Fruit fly (Drosophila melanogaster) whole organism, prepupa: ENCODE data around the gene Set8.

ENCODE experiments used
- Blimp-1 ChIP-seq: fragments of 200-800 bp; sonication (Bioruptor generic); optimal IDR thresholded peaks from 3 replicates; lab custom pipeline; 2017; ENCODE audit warnings: missing biosample characterization, missing genetic modification characterization, mild to moderate bottlenecking, moderate library complexity, missing genetic modification reagents
- CG10631 ChIP-seq: fragments of 200-800 bp; sonication (Bioruptor generic); optimal IDR thresholded peaks from 2 replicates; lab custom pipeline; 2016; ENCODE audit warnings: missing biosample characterization, missing genetic modification characterization
- CG10669 ChIP-seq: fragments of 200-800 bp; sonication (Bioruptor generic); optimal IDR thresholded peaks from 3 replicates; lab custom pipeline; 2018; ENCODE audit warnings: missing biosample characterization, mild to moderate bottlenecking, missing genetic modification characterization, moderate library complexity
- CG11294 ChIP-seq: fragments of 200-800 bp; sonication (Bioruptor generic); IDR thresholded peaks from 2 replicates; pipeline ENCODE4 v1.3.6; 2022; ENCODE audit warnings: missing biosample characterization, missing genetic modification characterization
- CG11902 ChIP-seq: fragments of 200-800 bp; sonication (Bioruptor generic); optimal IDR thresholded peaks from 3 replicates; lab custom pipeline; 2016; ENCODE audit warnings: missing biosample characterization, missing genetic modification characterization
- CG15336 ChIP-seq: fragments of 200-800 bp; sonication (Bioruptor generic); IDR thresholded peaks from 2 replicates; pipeline ENCODE4 v1.3.6; 2022; ENCODE audit warnings: missing biosample characterization, missing genetic modification characterization
- CG31627 ChIP-seq: fragments of 200-800 bp; sonication (Bioruptor generic); optimal IDR thresholded peaks from 3 replicates; lab custom pipeline; 2016; ENCODE audit warnings: missing biosample characterization, missing genetic modification characterization
- CG32006 ChIP-seq: fragments of 200-800 bp; sonication (Bioruptor generic); optimal IDR thresholded peaks from 3 replicates; lab custom pipeline; 2017; ENCODE audit warnings: missing biosample characterization, mild to moderate bottlenecking, missing genetic modification characterization
- CG34406 ChIP-seq: fragments of 200-800 bp; sonication (Bioruptor generic); optimal IDR thresholded peaks from 3 replicates; lab custom pipeline; 2016; ENCODE audit warnings: missing biosample characterization, missing genetic modification characterization
- CG3919 ChIP-seq: fragments of 200-800 bp; sonication (Bioruptor generic); optimal IDR thresholded peaks from 3 replicates; lab custom pipeline; 2016; ENCODE audit warnings: missing biosample characterization, missing genetic modification characterization
- CG4318 ChIP-seq: fragments of 200-800 bp; sonication (Bioruptor generic); optimal IDR thresholded peaks from 3 replicates; lab custom pipeline; 2017; ENCODE audit warnings: missing biosample characterization, mild to moderate bottlenecking, missing genetic modification characterization
- CG6163 ChIP-seq: fragments of 200-800 bp; sonication (Bioruptor generic); IDR thresholded peaks from 3 replicates; pipeline ENCODE4 v1.3.6; 2022; ENCODE audit warnings: missing biosample characterization, missing genetic modification characterization
- CG6276 ChIP-seq: fragments of 200-800 bp; sonication (Bioruptor generic); optimal IDR thresholded peaks from 2 replicates; lab custom pipeline; 2017; ENCODE audit warnings: missing biosample characterization, mild to moderate bottlenecking, missing genetic modification characterization
- CG6792 ChIP-seq: fragments of 200-800 bp; sonication (Bioruptor generic); optimal IDR thresholded peaks from 3 replicates; lab custom pipeline; 2016; ENCODE audit warnings: missing biosample characterization, missing genetic modification characterization
- CG6808 ChIP-seq: fragments of 200-800 bp; sonication (Bioruptor generic); optimal IDR thresholded peaks from 3 replicates; lab custom pipeline; 2017; ENCODE audit warnings: missing biosample characterization, missing genetic modification characterization, mild to moderate bottlenecking, moderate library complexity, missing genetic modification reagents
- CG6854 ChIP-seq: fragments of 200-800 bp; sonication (Bioruptor generic); optimal IDR thresholded peaks from 2 replicates; lab custom pipeline; 2017; ENCODE audit warnings: missing biosample characterization, mild to moderate bottlenecking, missing genetic modification characterization
- CG7368 ChIP-seq: fragments of 200-800 bp; sonication (Bioruptor generic); optimal IDR thresholded peaks from 3 replicates; lab custom pipeline; 2016; ENCODE audit warnings: missing biosample characterization, missing genetic modification characterization
- CG8119 ChIP-seq: fragments of 200-800 bp; sonication (Bioruptor generic); IDR thresholded peaks from 3 replicates; pipeline ENCODE4 v1.3.6; 2022; ENCODE audit warnings: missing biosample characterization, missing genetic modification characterization
- CG8319 ChIP-seq: fragments of 200-800 bp; sonication (Bioruptor generic); optimal IDR thresholded peaks from 3 replicates; lab custom pipeline; 2016; ENCODE audit warnings: missing biosample characterization, missing genetic modification characterization
- CG9139 ChIP-seq: fragments of 200-800 bp; sonication (Bioruptor generic); optimal IDR thresholded peaks from 3 replicates; lab custom pipeline; 2017; ENCODE audit warnings: missing biosample characterization, mild to moderate bottlenecking, missing genetic modification characterization
- Eip75B ChIP-seq: fragments of 200-800 bp; sonication (Bioruptor generic); optimal IDR thresholded peaks from 3 replicates; lab custom pipeline; 2016; ENCODE audit warnings: missing biosample characterization, missing genetic modification characterization
- Eip78C ChIP-seq: fragments of 200-800 bp; sonication (Bioruptor generic); peaks from one replicate; lab custom pipeline; 2016; ENCODE audit warnings: missing biosample characterization, missing genetic modification characterization
- Eip93F ChIP-seq: fragments of 200-800 bp; sonication (Bioruptor generic); optimal IDR thresholded peaks from 2 replicates; lab custom pipeline; 2016; ENCODE audit warnings: missing biosample characterization, mild to moderate bottlenecking, missing genetic modification characterization
- Hr38 ChIP-seq: sonication (Bioruptor generic); optimal IDR thresholded peaks from 2 replicates; lab custom pipeline; 2016; ENCODE audit warnings: missing biosample characterization, missing genetic modification characterization
- Hr39 ChIP-seq: fragments of 200-800 bp; sonication (Bioruptor generic); optimal IDR thresholded peaks from 2 replicates; lab custom pipeline; 2016; ENCODE audit warnings: missing biosample characterization, missing genetic modification characterization
- Lpt ChIP-seq: fragments of 200-800 bp; sonication (Bioruptor generic); optimal IDR thresholded peaks from 3 replicates; lab custom pipeline; 2016; ENCODE audit warnings: missing biosample characterization, missing genetic modification characterization
- Met ChIP-seq: fragments of 200-800 bp; sonication (Bioruptor generic); optimal IDR thresholded peaks from 3 replicates; lab custom pipeline; 2016; ENCODE audit warnings: missing biosample characterization, missing genetic modification characterization
- OdsH ChIP-seq: fragments of 200-800 bp; sonication (Bioruptor generic); optimal IDR thresholded peaks from 3 replicates; lab custom pipeline; 2016; ENCODE audit warnings: missing biosample characterization, missing genetic modification characterization
- Smox ChIP-seq: fragments of 200-800 bp; sonication (Bioruptor generic); optimal IDR thresholded peaks from 3 replicates; lab custom pipeline; 2016; ENCODE audit warnings: missing biosample characterization, missing genetic modification characterization
- Sox14 ChIP-seq: fragments of 200-800 bp; sonication (Bioruptor generic); optimal IDR thresholded peaks from 3 replicates; lab custom pipeline; 2016; ENCODE audit warnings: missing biosample characterization, missing genetic modification characterization
- Sox15 ChIP-seq: fragments of 200-800 bp; sonication (Bioruptor generic); optimal IDR thresholded peaks from 3 replicates; lab custom pipeline; 2016; ENCODE audit warnings: missing biosample characterization, missing genetic modification characterization
- acj6 ChIP-seq: fragments of 200-800 bp; sonication (Bioruptor generic); optimal IDR thresholded peaks from 3 replicates; lab custom pipeline; 2016; ENCODE audit warnings: missing biosample characterization, missing genetic modification characterization
- dac ChIP-seq: fragments of 200-800 bp; sonication (Bioruptor generic); optimal IDR thresholded peaks from 2 replicates; lab custom pipeline; 2017; ENCODE audit warnings: missing biosample characterization, mild to moderate bottlenecking, missing genetic modification characterization
- dsx ChIP-seq: fragments of 200-800 bp; optimal IDR thresholded peaks from 3 replicates; lab custom pipeline; 2019; ENCODE audit warnings: missing biosample characterization, mild to moderate bottlenecking, missing genetic modification characterization, moderate library complexity; ENCODE audit not compliant: poor library complexity, severe bottlenecking
- eg ChIP-seq: fragments of 200-800 bp; sonication (Bioruptor generic); IDR thresholded peaks from 3 replicates; pipeline ENCODE4 v1.3.6; 2022; ENCODE audit warnings: missing biosample characterization, missing genetic modification characterization
- esn ChIP-seq: fragments of 200-800 bp; sonication (Bioruptor generic); optimal IDR thresholded peaks from 2 replicates; lab custom pipeline; 2016; ENCODE audit warnings: missing biosample characterization, mild to moderate bottlenecking, missing genetic modification characterization, moderate library complexity
- fd85E ChIP-seq: fragments of 200-800 bp; sonication (Bioruptor generic); optimal IDR thresholded peaks from 3 replicates; lab custom pipeline; 2016; ENCODE audit warnings: missing biosample characterization, missing genetic modification characterization
- fkh ChIP-seq: fragments of 200-800 bp; sonication (Bioruptor generic); optimal IDR thresholded peaks from 3 replicates; lab custom pipeline; 2017; ENCODE audit warnings: missing biosample characterization, mild to moderate bottlenecking, missing genetic modification characterization, moderate library complexity
- lz ChIP-seq: fragments of 200-800 bp; sonication (Bioruptor generic); optimal IDR thresholded peaks from 3 replicates; lab custom pipeline; 2016; ENCODE audit warnings: missing biosample characterization, missing genetic modification characterization
- net ChIP-seq: fragments of 200-800 bp; sonication (Bioruptor generic); optimal IDR thresholded peaks from 3 replicates; lab custom pipeline; 2016; ENCODE audit warnings: missing biosample characterization, missing genetic modification characterization
- spab ChIP-seq: fragments of 200-800 bp; sonication (Bioruptor generic); optimal IDR thresholded peaks from 2 replicates; lab custom pipeline; 2017; ENCODE audit warnings: missing biosample characterization, mild to moderate bottlenecking, missing genetic modification characterization, missing genetic modification reagents
- ss ChIP-seq, 2 experiments: fragments of 200-800 bp; sonication (Bioruptor generic); optimal IDR thresholded peaks; 2 replicates in 1 of 2; 3 replicates in 1 of 2; lab custom pipeline; 2017 to 2018; ENCODE audit warnings: mild to moderate bottlenecking in 2 of 2, missing biosample characterization in 2 of 2, missing genetic modification characterization in 2 of 2, moderate library complexity in 1 of 2
- svp ChIP-seq: fragments of 200-800 bp; sonication (Bioruptor generic); peaks from one replicate; lab custom pipeline; 2016; ENCODE audit warnings: missing biosample characterization, missing genetic modification characterization
- topi ChIP-seq: fragments of 200-800 bp; sonication (Bioruptor generic); optimal IDR thresholded peaks from 3 replicates; lab custom pipeline; 2016; ENCODE audit warnings: missing biosample characterization, missing genetic modification characterization
- vri ChIP-seq: fragments of 200-800 bp; sonication (Bioruptor generic); optimal IDR thresholded peaks from 3 replicates; lab custom pipeline; 2016; ENCODE audit warnings: missing biosample characterization, mild to moderate bottlenecking, missing genetic modification characterization

The Set8 gene

DNA sequence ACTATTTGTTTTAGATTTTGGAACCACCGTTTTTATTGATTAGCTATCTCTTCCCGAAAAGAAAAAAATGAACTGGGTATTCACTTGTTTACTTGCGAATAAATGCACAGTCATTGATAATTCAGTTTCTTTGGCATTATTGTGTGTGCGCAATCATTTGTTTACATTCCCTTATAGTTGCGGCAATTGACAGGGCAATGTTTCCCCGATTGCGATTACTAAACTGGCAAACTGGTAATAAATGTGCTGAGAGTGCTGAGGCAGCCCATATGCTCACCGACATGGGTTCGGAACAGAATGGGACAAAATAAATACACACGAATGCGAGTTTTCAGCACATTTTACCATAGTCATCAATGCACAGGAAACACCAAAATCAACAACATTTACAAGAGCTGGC is 50.1 kb downstream of the Set8 start:
- TF ChIP-seq fkh (GFP tag; lab: Kevin White, UChicago) (peak; percentile 56), Eip75B (GFP tag; lab: Kevin White, UChicago) (no peak)

DNA sequence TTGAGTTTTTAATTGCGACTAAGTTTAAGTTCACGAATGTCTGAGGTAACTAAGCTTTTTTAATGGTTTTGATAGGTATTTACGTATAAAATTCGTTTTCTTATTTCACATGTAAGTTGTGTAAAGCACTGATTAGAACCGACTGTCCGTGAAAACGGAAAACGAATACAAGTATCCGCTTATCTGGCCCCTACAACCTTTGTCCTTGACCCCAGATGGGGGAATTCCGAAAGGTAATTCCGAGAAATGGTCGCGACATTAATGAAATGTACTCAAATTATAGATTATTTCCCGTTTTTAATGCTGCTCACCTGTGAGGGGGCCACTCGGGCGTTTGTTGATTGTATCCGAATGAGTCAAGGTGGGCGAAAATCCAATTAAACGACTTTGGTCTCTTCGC is 51.0 kb downstream of the Set8 start:
- no peak for TF ChIP-seq CG8119 (GFP tag; lab: Robert Waterston, UW)
- TF ChIP-seq svp (GFP tag; lab: Kevin White, UChicago) = peak; percentile 34
- no peak for TF ChIP-seq fkh (GFP tag; lab: Kevin White, UChicago)
- TF ChIP-seq fd85E = no peak

DNA sequence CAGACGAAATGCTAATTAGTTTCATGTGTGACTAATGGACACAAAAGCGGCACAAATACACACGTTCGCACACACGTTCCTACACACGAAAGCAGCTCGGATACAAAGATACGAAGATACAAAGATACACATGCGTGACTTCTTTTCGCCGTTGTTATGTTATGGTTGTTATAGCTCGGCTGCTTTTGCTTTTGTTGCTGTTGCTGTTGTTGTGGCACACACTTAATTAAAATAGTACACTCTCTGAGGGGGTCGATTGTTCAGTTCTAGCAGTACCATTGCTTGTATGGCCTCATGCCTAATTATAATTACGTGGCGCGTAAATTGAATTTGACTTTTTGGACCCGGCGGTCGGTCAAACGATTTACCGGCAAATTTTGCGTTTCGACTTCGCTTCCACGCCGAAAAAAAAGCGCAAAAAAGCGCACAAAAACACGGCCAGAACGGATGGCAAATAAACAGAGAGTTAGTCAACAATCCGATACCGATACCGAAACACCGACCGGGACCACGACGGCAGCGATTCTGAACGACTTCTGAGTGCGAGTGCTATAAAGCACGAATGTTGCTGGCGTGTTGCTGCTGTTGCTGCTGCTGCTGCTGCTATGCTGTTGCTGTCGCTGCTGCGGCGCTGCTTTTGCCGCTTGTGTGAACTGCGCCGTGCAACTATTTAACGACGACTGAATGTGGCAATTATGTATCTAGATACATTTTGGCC is 53.8 kb downstream of the Set8 start:
- TF ChIP-seq net (GFP tag; lab: Kevin White, UChicago) (no peak), OdsH (GFP tag; lab: Kevin White, UChicago) (no peak), Hr38 (GFP tag; lab: Kevin White, UChicago) (no peak), Sox15 (no peak), CG15336 (peak; percentile 9; the same call in 1 of the 2 replicates), ss (GFP tag; optimal IDR thresholded peaks at IDR 0.05; lab: Kevin White, UChicago) (peak in 1 of 2 experiments; percentile 56), CG31627 (GFP tag; lab: Kevin White, UChicago) (no peak), CG11294 (GFP tag; lab: Robert Waterston, UW) (no peak), CG34406 (GFP tag; lab: Kevin White, UChicago) (no peak), topi (GFP tag; lab: Kevin White, UChicago) (no peak), fkh (GFP tag; lab: Kevin White, UChicago) (peak; percentile 56), Eip93F (no peak), CG32006 (GFP tag; lab: Kevin White, UChicago) (no peak), CG10631 (GFP tag; lab: Kevin White, UChicago) (no peak), CG11902 (no peak), dac (no peak), Sox14 (GFP tag; lab: Kevin White, UChicago) (no peak), CG6276 (GFP tag; lab: Kevin White, UChicago) (no peak), Smox (GFP tag; lab: Kevin White, UChicago) (no peak), lz (GFP tag; lab: Kevin White, UChicago) (no peak), acj6 (GFP tag; lab: Kevin White, UChicago) (no peak), CG4318 (GFP tag; lab: Kevin White, UChicago) (no peak), CG6854 (GFP tag; lab: Kevin White, UChicago) (no peak), Met (no peak), spab (GFP tag; lab: Kevin White, UChicago) (no peak), CG10669 (GFP tag; lab: Kevin White, UChicago) (no peak), CG8319 (GFP tag; lab: Kevin White, UChicago) (no peak), CG6792 (GFP tag; lab: Kevin White, UChicago) (no peak), CG9139 (GFP tag; lab: Kevin White, UChicago) (no peak), CG6808 (GFP tag; lab: Kevin White, UChicago) (no peak), Eip78C (GFP tag; lab: Kevin White, UChicago) (peak; percentile 8), svp (GFP tag; lab: Kevin White, UChicago) (no peak), esn (GFP tag; lab: Kevin White, UChicago) (no peak), Hr39 (GFP tag; lab: Kevin White, UChicago) (no peak), Lpt (GFP tag; lab: Kevin White, UChicago) (no peak), CG6163 (GFP tag; lab: Robert Waterston, UW) (peak; percentile 58; the same call in 1 of the 3 replicates), Blimp-1 (GFP tag; lab: Kevin White, UChicago) (no peak), CG3919 (peak; percentile 49), vri (GFP tag; lab: Kevin White, UChicago) (peak; percentile 17), dsx (peak; percentile 56), eg (GFP tag; lab: Robert Waterston, UW) (peak; percentile 39; the same call in 1 of the 3 replicates), CG7368 (GFP tag; lab: Kevin White, UChicago) (no peak)
